Fruit fly (Drosophila melanogaster): Measurements from ENCODE around the gene TwdlS.

- TF ChIP-seq Myc (optimal IDR thresholded peaks at IDR 0.05) (no peak), Sin3A (optimal IDR thresholded peaks at IDR 0.05) (no peak)
Measured at dm6 chr3R:26655416-26655945, 19.0 kb downstream of the TwdlS start.

Data from Kc167 (cell line).